Worm (Caenorhabditis elegans): Measurements from ENCODE around the gene nhr-214.

DNA sequence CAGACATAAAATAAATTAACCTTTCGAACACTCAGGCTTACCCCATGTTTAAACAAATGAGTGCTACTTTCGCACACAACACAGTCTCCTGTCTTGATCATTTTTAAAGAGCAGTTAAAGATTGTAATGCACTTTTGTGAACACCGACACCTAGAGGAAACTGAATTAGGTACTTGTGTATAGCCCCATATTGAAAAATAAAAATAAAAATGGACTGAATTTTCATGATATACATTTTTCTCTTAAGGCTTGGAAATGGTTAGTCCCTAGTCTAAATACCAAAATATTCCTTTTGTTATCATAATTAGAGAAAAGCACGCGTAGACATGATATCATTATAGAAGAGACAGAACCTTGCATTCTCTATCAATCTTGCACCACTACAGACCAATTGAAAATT, at the start of gene nhr-214:
- no peak for TF ChIP-seq F49E8.2 (tag; optimal IDR thresholded peaks at IDR 0.05; ENCODE audit: borderline replicate concordance)
- no peak for TF ChIP-seq R02D3.7 (tag; optimal IDR thresholded peaks at IDR 0.05)
- TF ChIP-seq pha-4 (GFP tag; IDR thresholded peaks at IDR 0.05), result no peak
- no peak for TF ChIP-seq pha-4 (tag; optimal IDR thresholded peaks at IDR 0.05)
- TF ChIP-seq saeg-2 (GFP tag; IDR thresholded peaks at IDR 0.05), result no peak
- TF ChIP-seq fkh-10 (GFP tag; optimal IDR thresholded peaks at IDR 0.05), result no peak
- TF ChIP-seq ceh-82 (tag; optimal IDR thresholded peaks at IDR 0.05), result no peak
- no peak for TF ChIP-seq snpc-4 (tag; optimal IDR thresholded peaks at IDR 0.05)
- no peak for TF ChIP-seq lim-7 (GFP tag; IDR thresholded peaks at IDR 0.05)
- no peak for TF ChIP-seq nhr-77 (tag; optimal IDR thresholded peaks at IDR 0.05)
- TF ChIP-seq lin-15B (tag; optimal IDR thresholded peaks at IDR 0.05), result no peak

Data from whole organism, L4 larva.